Fruit fly (Drosophila melanogaster) whole organism, embryonic: ENCODE data around the gene CG17786.
A peak's percentile ranks its signal among the peaks of the same experiment; 100 is the strongest.

Source experiments
- Ada2b ChIP-seq: fragments of 200-800 bp; sonication (Bioruptor generic); IDR thresholded peaks from 2 replicates; pipeline ENCODE4 v1.3.6; 2022; ENCODE audit warnings: missing biosample characterization, missing genetic modification characterization
- Atf-2 ChIP-seq: fragments of 200-800 bp; sonication (Bioruptor generic); optimal IDR thresholded peaks from 2 replicates; lab custom pipeline; 2016; ENCODE audit warnings: missing biosample characterization, missing genetic modification characterization
- CG16779 ChIP-seq: fragments of 200-800 bp; sonication (Bioruptor generic); IDR thresholded peaks from 2 replicates; pipeline ENCODE4 v1.3.6; 2022; ENCODE audit warnings: missing biosample characterization, missing genetic modification characterization
- CG33557 ChIP-seq: fragments of 200-800 bp; sonication (Bioruptor generic); optimal IDR thresholded peaks from 2 replicates; lab custom pipeline; 2019; ENCODE audit warnings: missing biosample characterization, mild to moderate bottlenecking, missing genetic modification characterization, moderate library complexity
- CG9932 ChIP-seq: fragments of 200-800 bp; sonication (Bioruptor generic); IDR thresholded peaks from 2 replicates; pipeline ENCODE4 v1.3.6; 2022; ENCODE audit warnings: missing biosample characterization, missing genetic modification characterization
- Hsf ChIP-seq: fragments of 200-800 bp; sonication (Bioruptor generic); optimal IDR thresholded peaks from 3 replicates; lab custom pipeline; 2016; ENCODE audit warnings: missing biosample characterization, missing genetic modification characterization
- Six4 ChIP-seq: fragments of 200-800 bp; sonication (Bioruptor generic); optimal IDR thresholded peaks from 2 replicates; lab custom pipeline; 2016; ENCODE audit warnings: missing biosample characterization, missing genetic modification characterization
- al ChIP-seq: fragments of 200-800 bp; sonication (Bioruptor generic); IDR thresholded peaks from 2 replicates; pipeline ENCODE4 v1.3.6; 2022; ENCODE audit warnings: missing biosample characterization, missing genetic modification characterization
- hbn ChIP-seq: fragments of 200-800 bp; sonication (Bioruptor generic); IDR thresholded peaks from 2 replicates; pipeline ENCODE4 v1.3.6; 2022; ENCODE audit warnings: missing biosample characterization, missing genetic modification characterization; ENCODE audit not compliant: partially characterized antibody
- lola ChIP-seq, 3 experiments: fragments of >200 bp in 2 of 3; fragments of 200-800 bp in 1 of 3; sonication (Bioruptor generic) in 1 of 3; optimal IDR thresholded peaks; 2 replicates each; lab custom pipeline; 2017 to 2019; ENCODE audit warnings: missing biosample characterization in 3 of 3, missing genetic modification characterization in 3 of 3, mild to moderate bottlenecking in 1 of 3, moderate library complexity in 1 of 3
- sr ChIP-seq: fragments of 200-800 bp; sonication (Bioruptor generic); IDR thresholded peaks from 3 replicates; pipeline ENCODE4 v1.3.6; 2022; ENCODE audit warnings: missing biosample characterization, missing genetic modification characterization
- tna ChIP-seq: fragments of 200-800 bp; sonication (Bioruptor generic); IDR thresholded peaks from 2 replicates; pipeline ENCODE4 v1.3.6; 2022; ENCODE audit warnings: missing biosample characterization, missing genetic modification characterization; ENCODE audit not compliant: partially characterized antibody
- usp ChIP-seq: fragments of >200 bp; optimal IDR thresholded peaks from 2 replicates; lab custom pipeline; 2017; ENCODE audit warnings: missing biosample characterization, missing genetic modification characterization

DNA sequence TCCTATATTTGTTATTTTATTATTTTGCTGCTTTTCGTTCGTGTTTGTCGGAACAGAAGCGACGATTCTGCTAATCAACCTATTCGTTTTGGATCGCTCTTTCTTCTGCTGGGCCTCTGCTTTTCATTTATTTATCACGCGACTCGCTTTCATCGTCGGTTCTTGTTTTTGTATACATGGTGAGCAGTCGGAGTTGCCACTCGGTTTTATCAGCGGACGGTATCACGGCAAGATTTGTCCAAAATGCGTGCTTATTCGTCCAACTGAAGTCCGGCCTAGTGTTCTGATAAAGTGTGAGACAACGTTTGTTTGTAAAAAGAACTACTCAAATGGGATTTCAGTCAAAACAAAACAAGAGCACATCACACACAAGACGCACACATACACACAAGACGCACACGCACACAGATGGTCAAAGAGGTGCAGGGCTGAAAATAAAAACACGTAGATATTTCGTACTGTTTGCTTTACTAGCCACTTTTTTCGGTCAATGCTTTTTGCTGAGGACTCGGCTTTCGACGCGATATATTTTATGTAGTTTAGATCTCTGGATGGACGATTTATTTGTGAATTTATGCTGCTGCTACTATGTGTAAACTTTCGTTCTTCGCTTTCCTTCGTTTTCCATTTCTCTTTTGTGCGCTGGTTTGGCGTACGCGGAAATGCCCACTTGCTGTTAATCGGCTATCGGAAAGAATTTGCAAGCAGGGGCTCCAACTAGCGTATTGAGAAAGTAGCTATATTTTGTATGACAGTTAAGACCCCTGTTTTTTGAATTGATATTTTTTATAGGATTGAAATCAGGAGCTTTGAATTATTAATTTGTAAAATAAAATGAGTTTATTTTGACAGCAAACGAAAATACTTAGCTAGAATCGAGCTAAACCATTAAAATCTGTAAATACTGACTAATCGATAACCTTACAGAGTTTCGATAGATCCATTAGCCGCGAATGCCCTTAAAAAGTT, 3.1 kb upstream of the CG17786 start, which contains the start of gene twin:
- TF ChIP-seq CG33557 (GFP tag; lab: Kevin White, UChicago) (peak; percentile 37), Atf-2 (GFP tag; lab: Kevin White, UChicago) (peak; percentile 47), Ada2b (GFP tag; lab: Robert Waterston, UW) (no peak; the same call in 1 of the 2 replicates), usp (GFP tag; lab: Kevin White, UChicago) (no peak), CG16779 (GFP tag; lab: Robert Waterston, UW) (no peak), Hsf (GFP tag; lab: Kevin White, UChicago) (peak; percentile 81), sr (GFP tag; lab: Robert Waterston, UW) (no peak), CG9932 (GFP tag; lab: Robert Waterston, UW) (peak; percentile 88), hbn (peak; percentile 64), lola (GFP tag; optimal IDR thresholded peaks at IDR 0.05; lab: Kevin White, UChicago) (peak in 1 of 3 experiments; percentile 52), al (GFP tag; lab: Robert Waterston, UW) (peak; percentile 43), Six4 (GFP tag; lab: Kevin White, UChicago) (no peak), tna (GFP tag; lab: Robert Waterston, UW) (peak; percentile 35; the same call in 1 of the 2 replicates)
